Fruit fly (Drosophila melanogaster) whole organism, embryonic: ENCODE data around the gene CG15891.

Experiments used
- CG10654 ChIP-seq: fragments of 200-800 bp; sonication (Bioruptor generic); optimal IDR thresholded peaks from 2 replicates; lab custom pipeline; 2016; ENCODE audit warnings: missing biosample characterization, missing genetic modification characterization
- CG11560 ChIP-seq: fragments of 200-800 bp; sonication (Bioruptor generic); IDR thresholded peaks from 3 replicates; pipeline ENCODE4 v1.3.6; 2022; ENCODE audit warnings: missing biosample characterization, missing genetic modification characterization
- CG12299 ChIP-seq: fragments of 200-800 bp; sonication (Bioruptor generic); optimal IDR thresholded peaks from 2 replicates; lab custom pipeline; 2018; ENCODE audit warnings: missing biosample characterization, mild to moderate bottlenecking, missing genetic modification characterization
- CG2116 ChIP-seq: fragments of 200-800 bp; sonication (Bioruptor generic); optimal IDR thresholded peaks from 3 replicates; lab custom pipeline; 2018; ENCODE audit warnings: missing biosample characterization, mild to moderate bottlenecking, missing genetic modification characterization
- CG2120 ChIP-seq: fragments of 200-800 bp; sonication (Bioruptor generic); optimal IDR thresholded peaks from 3 replicates; lab custom pipeline; 2016; ENCODE audit warnings: missing biosample characterization, missing genetic modification characterization
- CG2875 ChIP-seq: fragments of 200-800 bp; sonication (Bioruptor generic); optimal IDR thresholded peaks from 2 replicates; lab custom pipeline; 2017; ENCODE audit warnings: missing biosample characterization, mild to moderate bottlenecking, missing genetic modification characterization, missing genetic modification reagents
- CG30403 ChIP-seq: fragments of 200-800 bp; sonication (Bioruptor generic); optimal IDR thresholded peaks from 3 replicates; lab custom pipeline; 2016; ENCODE audit warnings: missing biosample characterization, missing genetic modification characterization
- CG3281 ChIP-seq: fragments of 200-800 bp; sonication (Bioruptor generic); optimal IDR thresholded peaks from 3 replicates; lab custom pipeline; 2017; ENCODE audit warnings: missing biosample characterization, mild to moderate bottlenecking, missing genetic modification characterization
- CG43689 ChIP-seq: fragments of 200-800 bp; sonication (Bioruptor generic); IDR thresholded peaks from 2 replicates; pipeline ENCODE4 v1.3.6; 2022; ENCODE audit warnings: missing biosample characterization, missing genetic modification characterization
- CG4404 ChIP-seq: fragments of 200-800 bp; sonication (Bioruptor generic); IDR thresholded peaks from 2 replicates; pipeline ENCODE4 v1.3.6; 2022; ENCODE audit warnings: missing biosample characterization, missing genetic modification characterization
- CG4424 ChIP-seq: fragments of 200-800 bp; sonication (Bioruptor generic); optimal IDR thresholded peaks from 3 replicates; lab custom pipeline; 2016; ENCODE audit warnings: missing biosample characterization, missing genetic modification characterization
- CG4730 ChIP-seq: fragments of 200-800 bp; sonication (Bioruptor generic); IDR thresholded peaks from 2 replicates; pipeline ENCODE4 v1.3.6; 2022; ENCODE audit warnings: missing biosample characterization, missing genetic modification characterization
- CG6272 ChIP-seq: fragments of 200-800 bp; sonication (Bioruptor generic); IDR thresholded peaks from 2 replicates; pipeline ENCODE4 v1.3.6; 2022; ENCODE audit warnings: missing biosample characterization, missing genetic modification characterization
- CG6654 ChIP-seq: fragments of 200-800 bp; sonication (Bioruptor generic); optimal IDR thresholded peaks from 2 replicates; lab custom pipeline; 2017; ENCODE audit warnings: missing biosample characterization, mild to moderate bottlenecking, missing genetic modification characterization
- CG6689 ChIP-seq: fragments of 200-800 bp; sonication (Bioruptor generic); IDR thresholded peaks from 2 replicates; pipeline ENCODE4 v1.3.6; 2022; ENCODE audit warnings: missing biosample characterization, missing genetic modification characterization
- CG8478 ChIP-seq: fragments of >200 bp; optimal IDR thresholded peaks from 2 replicates; lab custom pipeline; 2018
- CG8924 ChIP-seq: fragments of 200-800 bp; optimal IDR thresholded peaks from 3 replicates; lab custom pipeline; 2019; ENCODE audit warnings: missing biosample characterization, mild to moderate bottlenecking, missing genetic modification characterization, moderate library complexity
- CG9817 ChIP-seq: fragments of 200-800 bp; sonication (Bioruptor generic); optimal IDR thresholded peaks from 2 replicates; lab custom pipeline; 2018; ENCODE audit warnings: missing biosample characterization, mild to moderate bottlenecking, missing genetic modification characterization, moderate library complexity
- CoRest ChIP-seq: fragments of 200-800 bp; sonication (Bioruptor generic); optimal IDR thresholded peaks from 3 replicates; lab custom pipeline; 2018; ENCODE audit warnings: missing biosample characterization, mild to moderate bottlenecking, missing genetic modification characterization, moderate library complexity
- Dip2 ChIP-seq: fragments of 200-800 bp; sonication (Bioruptor generic); IDR thresholded peaks from 2 replicates; pipeline ENCODE4 v1.3.6; 2022; ENCODE audit warnings: missing biosample characterization, missing genetic modification characterization
- Dip3 ChIP-seq: fragments of 200-800 bp; sonication (Bioruptor generic); optimal IDR thresholded peaks from 3 replicates; lab custom pipeline; 2016; ENCODE audit warnings: missing biosample characterization, missing genetic modification characterization
- Dp ChIP-seq: fragments of 200-800 bp; sonication (Bioruptor generic); optimal IDR thresholded peaks from 2 replicates; lab custom pipeline; 2018; ENCODE audit warnings: missing biosample characterization, mild to moderate bottlenecking, missing genetic modification characterization, moderate library complexity
- Gug ChIP-seq: fragments of 200-800 bp; sonication (Bioruptor generic); IDR thresholded peaks from 4 replicates; pipeline ENCODE4 v1.3.6; 2022; ENCODE audit warnings: missing biosample characterization, missing genetic modification characterization
- HmgZ ChIP-seq: fragments of 200-800 bp; sonication (Bioruptor generic); optimal IDR thresholded peaks from 2 replicates; lab custom pipeline; 2018; ENCODE audit warnings: missing biosample characterization, mild to moderate bottlenecking, missing genetic modification characterization
- Kr ChIP-seq: fragments of 200-800 bp; sonication (Bioruptor generic); optimal IDR thresholded peaks from 2 replicates; lab custom pipeline; 2017; ENCODE audit warnings: missing biosample characterization, mild to moderate bottlenecking, missing genetic modification characterization
- NC2α ChIP-seq: fragments of 200-800 bp; sonication (Bioruptor generic); optimal IDR thresholded peaks from 2 replicates; lab custom pipeline; 2016; ENCODE audit warnings: missing biosample characterization, missing genetic modification characterization
- Oaz ChIP-seq: fragments of 200-800 bp; sonication (Bioruptor generic); IDR thresholded peaks from 2 replicates; pipeline ENCODE4 v1.3.6; 2022; ENCODE audit warnings: missing biosample characterization, missing genetic modification characterization
- Optix ChIP-seq: fragments of 200-800 bp; sonication (Bioruptor generic); IDR thresholded peaks from 3 replicates; pipeline ENCODE4 v1.3.6; 2022; ENCODE audit warnings: missing biosample characterization, missing genetic modification characterization
- Rx ChIP-seq: fragments of 200-800 bp; sonication (Bioruptor generic); IDR thresholded peaks from 2 replicates; pipeline ENCODE4 v1.3.6; 2022; ENCODE audit warnings: missing biosample characterization, missing genetic modification characterization
- az2 ChIP-seq: fragments of 200-800 bp; sonication (Bioruptor generic); optimal IDR thresholded peaks from 3 replicates; lab custom pipeline; 2016; ENCODE audit warnings: missing biosample characterization, missing genetic modification characterization
- bigmax ChIP-seq: fragments of 200-800 bp; sonication (Bioruptor generic); optimal IDR thresholded peaks from 2 replicates; lab custom pipeline; 2018; ENCODE audit warnings: missing biosample characterization, mild to moderate bottlenecking, missing genetic modification characterization
- bowl ChIP-seq: fragments of 200-800 bp; sonication (Bioruptor generic); IDR thresholded peaks from 2 replicates; pipeline ENCODE4 v1.3.6; 2022; ENCODE audit warnings: missing biosample characterization, missing genetic modification characterization
- caup ChIP-seq: fragments of 200-800 bp; sonication (Bioruptor generic); optimal IDR thresholded peaks from 3 replicates; lab custom pipeline; 2017; ENCODE audit warnings: missing biosample characterization, mild to moderate bottlenecking, missing genetic modification characterization, moderate library complexity; ENCODE audit not compliant: severe bottlenecking
- chif ChIP-seq, 2 experiments: fragments of 200-800 bp; sonication (Bioruptor generic); optimal IDR thresholded peaks; 3 replicates each; lab custom pipeline; 2016; ENCODE audit warnings: missing biosample characterization in 2 of 2, missing genetic modification characterization in 2 of 2
- dimm ChIP-seq: fragments of 200-800 bp; sonication (Bioruptor generic); IDR thresholded peaks from 2 replicates; pipeline ENCODE4 v1.3.6; 2022; ENCODE audit warnings: missing biosample characterization, missing genetic modification characterization
- dm ChIP-seq: fragments of 200-800 bp; sonication (Bioruptor generic); optimal IDR thresholded peaks from 3 replicates; lab custom pipeline; 2016; ENCODE audit warnings: missing biosample characterization, missing genetic modification characterization
- fd3F ChIP-seq: fragments of 200-800 bp; sonication (Bioruptor generic); optimal IDR thresholded peaks from 2 replicates; lab custom pipeline; 2018; ENCODE audit warnings: missing biosample characterization, mild to moderate bottlenecking, missing genetic modification characterization, moderate library complexity
- fd96Cb ChIP-seq: fragments of 200-800 bp; sonication (Bioruptor generic); optimal IDR thresholded peaks from 2 replicates; lab custom pipeline; 2018; ENCODE audit warnings: missing biosample characterization, mild to moderate bottlenecking, missing genetic modification characterization, moderate library complexity
- fru ChIP-seq: fragments of >200 bp; optimal IDR thresholded peaks from 2 replicates; lab custom pipeline; 2017
- knrl ChIP-seq: fragments of 200-800 bp; sonication (Bioruptor generic); IDR thresholded peaks from 3 replicates; pipeline ENCODE4 v1.3.6; 2022; ENCODE audit warnings: missing biosample characterization, missing genetic modification characterization; ENCODE audit not compliant: partially characterized antibody
- luna ChIP-seq: fragments of 200-800 bp; sonication (Bioruptor generic); optimal IDR thresholded peaks from 2 replicates; lab custom pipeline; 2016; ENCODE audit warnings: missing biosample characterization, missing genetic modification characterization
- otp ChIP-seq: fragments of 200-800 bp; sonication (Bioruptor generic); IDR thresholded peaks from 3 replicates; pipeline ENCODE4, ENCODE4 v1.3.6; 2022; ENCODE audit warnings: missing biosample characterization, missing genetic modification characterization
- pnt ChIP-seq: fragments of 200-800 bp; sonication (Bioruptor generic); optimal IDR thresholded peaks from 3 replicates; lab custom pipeline; 2016; ENCODE audit warnings: missing biosample characterization, missing genetic modification characterization
- row ChIP-seq: fragments of 200-800 bp; sonication (Bioruptor generic); IDR thresholded peaks from 3 replicates; pipeline ENCODE4 v1.3.6; 2022; ENCODE audit warnings: missing biosample characterization, missing genetic modification characterization
- sc ChIP-seq, 3 experiments: fragments of >200 bp in 2 of 3; fragments of 200-800 bp in 1 of 3; sonication (Bioruptor generic) in 1 of 3; optimal IDR thresholded peaks; 2 replicates in 2 of 3; 3 replicates in 1 of 3; lab custom pipeline; 2017; ENCODE audit warnings: mild to moderate bottlenecking in 1 of 3, missing biosample characterization in 1 of 3, missing genetic modification characterization in 1 of 3, missing genetic modification reagents in 1 of 3
- slp2 ChIP-seq: fragments of 200-800 bp; sonication (Bioruptor generic); optimal IDR thresholded peaks from 2 replicates; lab custom pipeline; 2016; ENCODE audit warnings: missing biosample characterization, missing genetic modification characterization
- tap ChIP-seq: fragments of 200-800 bp; optimal IDR thresholded peaks from 3 replicates; lab custom pipeline; 2019; ENCODE audit warnings: missing biosample characterization, mild to moderate bottlenecking, missing genetic modification characterization, moderate library complexity
- trem ChIP-seq: fragments of 200-800 bp; optimal IDR thresholded peaks from 3 replicates; lab custom pipeline; 2019; ENCODE audit warnings: missing biosample characterization, mild to moderate bottlenecking, missing genetic modification characterization, moderate library complexity
- wdn ChIP-seq: fragments of 200-800 bp; sonication (Bioruptor generic); IDR thresholded peaks from 2 replicates; pipeline ENCODE4 v1.3.6; 2022; ENCODE audit warnings: missing biosample characterization, missing genetic modification characterization
- wek ChIP-seq: fragments of 200-800 bp; sonication (Bioruptor generic); optimal IDR thresholded peaks from 3 replicates; lab custom pipeline; 2018; ENCODE audit warnings: missing biosample characterization, mild to moderate bottlenecking, missing genetic modification characterization, moderate library complexity
- zen ChIP-seq: fragments of 200-800 bp; sonication (Bioruptor generic); optimal IDR thresholded peaks from 3 replicates; lab custom pipeline; 2018; ENCODE audit warnings: missing biosample characterization, mild to moderate bottlenecking, missing genetic modification characterization, moderate library complexity
- zf30C ChIP-seq: fragments of 200-800 bp; sonication (Bioruptor generic); optimal IDR thresholded peaks from 3 replicates; lab custom pipeline; 2018; ENCODE audit warnings: missing biosample characterization, mild to moderate bottlenecking, missing genetic modification characterization

The CG15891 gene

DNA sequence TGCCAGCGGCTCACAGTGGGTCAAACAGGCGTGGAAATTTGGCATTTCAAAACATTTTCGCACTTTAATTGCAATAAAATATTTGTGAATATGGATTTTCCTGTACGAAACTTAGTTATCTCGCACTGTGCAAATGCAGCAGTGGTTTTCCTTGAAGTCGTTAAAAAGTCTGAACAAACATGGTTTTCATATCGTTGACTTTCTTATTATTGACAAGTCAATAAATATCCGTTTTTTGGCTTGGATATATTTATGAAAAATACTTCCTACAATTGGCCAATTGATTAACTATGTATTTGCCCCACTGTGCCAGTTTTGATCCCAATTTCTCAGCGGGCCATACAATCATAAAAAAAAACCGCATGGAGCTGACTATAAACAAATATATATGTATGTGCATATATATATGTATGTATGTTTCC is 29.7 kb downstream of the CG15891 start (continued):
- TF ChIP-seq knrl, result peak; percentile 40; the same call in 1 of the 3 replicates
- peak; percentile 88 for TF ChIP-seq CG11560 (tag; lab: Robert Waterston, UW)
- TF ChIP-seq NC2α (GFP tag; lab: Kevin White, UChicago), result peak; percentile 92
- TF ChIP-seq CG12299 (tag; lab: Kevin White, UChicago), result peak; percentile 88
- TF ChIP-seq chif (GFP tag; optimal IDR thresholded peaks at IDR 0.05; lab: Kevin White, UChicago), result peak; percentile 96
- TF ChIP-seq bigmax (GFP tag; lab: Kevin White, UChicago), result no peak
- peak; percentile 92 for TF ChIP-seq row (GFP tag; lab: Robert Waterston, UW)
- peak; percentile 86 for TF ChIP-seq CG6654
- peak; percentile 92 for TF ChIP-seq caup (GFP tag; lab: Kevin White, UChicago)
- peak; percentile 91 for TF ChIP-seq otp (GFP tag; lab: Robert Waterston, UW)
- TF ChIP-seq wdn (GFP tag; lab: Robert Waterston, UW), result peak; percentile 91
- TF ChIP-seq dimm (GFP tag; lab: Robert Waterston, UW), result peak; percentile 91
- TF ChIP-seq CG2116, result peak; percentile 84
- TF ChIP-seq dm (GFP tag; lab: Kevin White, UChicago), result peak; percentile 87
- TF ChIP-seq Dip2 (GFP tag; lab: Robert Waterston, UW), result peak; percentile 65
- TF ChIP-seq Kr (GFP tag; lab: Kevin White, UChicago), result no peak
- peak; percentile 97 for TF ChIP-seq CG2875 (GFP tag; lab: Kevin White, UChicago)
- TF ChIP-seq fd96Cb (tag; lab: Kevin White, UChicago), result peak; percentile 97
- TF ChIP-seq fd3F, result peak; percentile 93
- peak; percentile 83 for TF ChIP-seq CG6272
- peak; percentile 91 for TF ChIP-seq Oaz (GFP tag; lab: Robert Waterston, UW)
- TF ChIP-seq CG8478 (lab: Kevin White, UChicago), result no peak
- peak; percentile 97 for TF ChIP-seq CG8924 (tag; lab: Kevin White, UChicago)
- peak; percentile 92 for TF ChIP-seq Gug (GFP tag; lab: Robert Waterston, UW)
- peak; percentile 96 for TF ChIP-seq HmgZ (tag; lab: Kevin White, UChicago)
- peak; percentile 96 for TF ChIP-seq Optix (GFP tag; lab: Robert Waterston, UW)
- peak; percentile 94 for TF ChIP-seq Dip3 (GFP tag; lab: Kevin White, UChicago)
- TF ChIP-seq CG9817 (tag; lab: Kevin White, UChicago), result peak; percentile 91
- TF ChIP-seq CG4404 (GFP tag; lab: Robert Waterston, UW), result peak; percentile 83
- TF ChIP-seq CoRest (tag; lab: Kevin White, UChicago), result peak; percentile 98
- TF ChIP-seq wek, result peak; percentile 86
- TF ChIP-seq sc (optimal IDR thresholded peaks at IDR 0.05; lab: Kevin White, UChicago), result no peak
- peak; percentile 92 for TF ChIP-seq sc (GFP tag; optimal IDR thresholded peaks at IDR 0.05; lab: Kevin White, UChicago)
- peak; percentile 92 for TF ChIP-seq CG4730
- no peak for TF ChIP-seq fru
- TF ChIP-seq zf30C (GFP tag; lab: Kevin White, UChicago), result no peak
- peak; percentile 91 for TF ChIP-seq Rx
- peak; percentile 93 for TF ChIP-seq tap
- peak; percentile 80 for TF ChIP-seq luna
- peak; percentile 84 for TF ChIP-seq CG43689 (GFP tag; lab: Robert Waterston, UW)
- TF ChIP-seq CG2120 (GFP tag; lab: Kevin White, UChicago), result peak; percentile 94
- TF ChIP-seq CG4424 (GFP tag; lab: Kevin White, UChicago), result peak; percentile 96
- TF ChIP-seq pnt (GFP tag; lab: Kevin White, UChicago), result peak; percentile 97
- TF ChIP-seq bowl, result peak; percentile 89
- TF ChIP-seq CG3281, result peak; percentile 95
- peak; percentile 4 for TF ChIP-seq Dp (GFP tag; lab: Kevin White, UChicago)
- TF ChIP-seq slp2, result peak; percentile 96
- peak; percentile 94 for TF ChIP-seq CG10654 (GFP tag; lab: Kevin White, UChicago)
- peak; percentile 98 for TF ChIP-seq az2 (GFP tag; lab: Kevin White, UChicago)
- TF ChIP-seq zen, result peak; percentile 86
- peak; percentile 98 for TF ChIP-seq CG30403 (GFP tag; lab: Kevin White, UChicago)
- TF ChIP-seq trem (tag; lab: Kevin White, UChicago), result peak; percentile 88
- peak; percentile 97 for TF ChIP-seq CG6689
